Fruit fly (Drosophila melanogaster) whole organism, wandering third instar larva: Measurements from ENCODE around the gene CG10375.
A peak's percentile ranks its signal among the peaks of the same experiment; 100 is the strongest.

Experiments used
- Abd-B ChIP-seq: fragments of >200 bp; optimal IDR thresholded peaks from 2 replicates; lab custom pipeline; 2017; ENCODE audit warnings: missing biosample characterization, missing genetic modification characterization
- CG32264 ChIP-seq: fragments of 200-800 bp; sonication (Bioruptor generic); optimal IDR thresholded peaks from 2 replicates; lab custom pipeline; 2016; ENCODE audit warnings: missing biosample characterization, missing genetic modification characterization
- CG9705 ChIP-seq: fragments of 200-800 bp; sonication (Bioruptor generic); optimal IDR thresholded peaks from 2 replicates; lab custom pipeline; 2018; ENCODE audit warnings: missing biosample characterization, mild to moderate bottlenecking, missing genetic modification characterization
- CrebA ChIP-seq: fragments of 200-800 bp; sonication (Bioruptor generic); optimal IDR thresholded peaks from 2 replicates; lab custom pipeline; 2016; ENCODE audit warnings: missing biosample characterization, mild to moderate bottlenecking, missing genetic modification characterization, borderline replicate concordance
- Dif ChIP-seq: fragments of 200-275, 200-300 bp; sonication (Bioruptor generic); optimal IDR thresholded peaks from 2 replicates; lab custom pipeline; 2018; ENCODE audit warnings: missing biosample characterization, missing genetic modification characterization; ENCODE audit not compliant: partially characterized antibody
- GATAd ChIP-seq: sonication (Bioruptor generic); optimal IDR thresholded peaks from 2 replicates; lab custom pipeline; 2016; ENCODE audit warnings: missing biosample characterization, missing genetic modification characterization
- HLH106 ChIP-seq: fragments of 200-800 bp; optimal IDR thresholded peaks from 3 replicates; lab custom pipeline; 2019; ENCODE audit warnings: missing biosample characterization, mild to moderate bottlenecking, missing genetic modification characterization, moderate library complexity
- Hnf4 ChIP-seq: fragments of 200-800 bp; sonication (Bioruptor generic); optimal IDR thresholded peaks from 2 replicates; lab custom pipeline; 2016; ENCODE audit warnings: missing biosample characterization, mild to moderate bottlenecking, missing genetic modification characterization
- Hr78 ChIP-seq: fragments of >200 bp; optimal IDR thresholded peaks from 2 replicates; lab custom pipeline; 2017; ENCODE audit warnings: missing biosample characterization, missing genetic modification characterization
- Hr83 ChIP-seq: fragments of 200-300 bp; sonication (Bioruptor generic); optimal IDR thresholded peaks from 2 replicates; lab custom pipeline; 2016; ENCODE audit warnings: missing biosample characterization, mild to moderate bottlenecking, missing genetic modification characterization, moderate library complexity; ENCODE audit not compliant: poor library complexity, severe bottlenecking
- Myc ChIP-seq: fragments of >200 bp; optimal IDR thresholded peaks from 2 replicates; lab custom pipeline; 2017
- N ChIP-seq: fragments of >200 bp; optimal IDR thresholded peaks from 2 replicates; lab custom pipeline; 2018; ENCODE audit warnings: missing biosample characterization, missing external identifiers, missing genetic modification characterization
- OdsH ChIP-seq: fragments of 200-800 bp; sonication (Bioruptor generic); optimal IDR thresholded peaks from 2 replicates; lab custom pipeline; 2016; ENCODE audit warnings: missing biosample characterization, mild to moderate bottlenecking, missing genetic modification characterization
- Rel ChIP-seq, 2 experiments: fragments of 200-800 bp; sonication (Bioruptor generic) in 1 of 2; optimal IDR thresholded peaks; 2 replicates in 1 of 2; 3 replicates in 1 of 2; lab custom pipeline; 2016 to 2019; ENCODE audit warnings: mild to moderate bottlenecking in 2 of 2, missing biosample characterization in 2 of 2, missing genetic modification characterization in 2 of 2, moderate library complexity in 1 of 2
- Sp1 ChIP-seq: fragments of 200-800 bp; sonication (Bioruptor generic); optimal IDR thresholded peaks from 3 replicates; lab custom pipeline; 2019; ENCODE audit warnings: missing biosample characterization, mild to moderate bottlenecking, missing genetic modification characterization, moderate library complexity
- Vsx2 ChIP-seq: fragments of 200-300, 225-300 bp; sonication (Bioruptor generic); optimal IDR thresholded peaks from 2 replicates; lab custom pipeline; 2018; ENCODE audit warnings: missing biosample characterization, missing genetic modification characterization; ENCODE audit not compliant: partially characterized antibody
- br ChIP-seq: fragments of 200-800 bp; sonication (Bioruptor generic); optimal IDR thresholded peaks from 2 replicates; lab custom pipeline; 2016; ENCODE audit warnings: missing biosample characterization, missing genetic modification characterization
- brk ChIP-seq: fragments of 200-800 bp; sonication (Bioruptor generic); optimal IDR thresholded peaks from 2 replicates; lab custom pipeline; 2016; ENCODE audit warnings: missing biosample characterization, mild to moderate bottlenecking, missing genetic modification characterization
- dl ChIP-seq, 2 experiments: fragments of 175-275, 200-275 bp in 1 of 2; fragments of 200-275 bp in 1 of 2; sonication (Bioruptor generic); optimal IDR thresholded peaks; lab custom pipeline; 2018; ENCODE audit warnings: mild to moderate bottlenecking in 2 of 2, missing biosample characterization in 2 of 2, missing genetic modification characterization in 2 of 2, moderate library complexity in 2 of 2; ENCODE audit not compliant: partially characterized antibody in 2 of 2, insufficient read depth in 1 of 2
- dsf ChIP-seq: sonication (Bioruptor generic); optimal IDR thresholded peaks from 2 replicates; lab custom pipeline; 2016; ENCODE audit warnings: missing biosample characterization, missing genetic modification characterization, borderline replicate concordance
- ey ChIP-seq: fragments of 200-800 bp; sonication (Bioruptor generic); optimal IDR thresholded peaks from 2 replicates; lab custom pipeline; 2016; ENCODE audit warnings: missing biosample characterization, missing genetic modification characterization
- foxo ChIP-seq, 2 experiments: fragments of 200-800 bp; sonication (Bioruptor generic); optimal IDR thresholded peaks; 2 replicates in 1 of 2; 3 replicates in 1 of 2; lab custom pipeline; 2016 to 2017; ENCODE audit warnings: missing biosample characterization in 2 of 2, missing genetic modification characterization in 2 of 2
- fru ChIP-seq: fragments of 200-800 bp; sonication (Bioruptor generic); optimal IDR thresholded peaks from 3 replicates; lab custom pipeline; 2016; ENCODE audit warnings: missing biosample characterization, mild to moderate bottlenecking, missing genetic modification characterization
- h ChIP-seq: fragments of 200-800 bp; sonication (Bioruptor generic); optimal IDR thresholded peaks from 3 replicates; lab custom pipeline; 2016; ENCODE audit warnings: missing biosample characterization, mild to moderate bottlenecking, missing genetic modification characterization
- jim ChIP-seq: fragments of 175-275, 200-325 bp; sonication (Bioruptor generic); optimal IDR thresholded peaks from 2 replicates; lab custom pipeline; 2016; ENCODE audit warnings: missing biosample characterization, mild to moderate bottlenecking, missing genetic modification characterization
- pan ChIP-seq: fragments of >200 bp; optimal IDR thresholded peaks from 2 replicates; lab custom pipeline; 2017
- psq ChIP-seq: fragments of 200-800 bp; sonication (Bioruptor generic); optimal IDR thresholded peaks from 3 replicates; lab custom pipeline; 2017; ENCODE audit warnings: missing biosample characterization, mild to moderate bottlenecking, missing genetic modification characterization, moderate library complexity
- rgr ChIP-seq: fragments of 200-800 bp; sonication (Bioruptor generic); optimal IDR thresholded peaks from 3 replicates; lab custom pipeline; 2016; ENCODE audit warnings: missing biosample characterization, mild to moderate bottlenecking, missing genetic modification characterization
- sage ChIP-seq: fragments of 200-800 bp; sonication (Bioruptor generic); optimal IDR thresholded peaks from 2 replicates; lab custom pipeline; 2016; ENCODE audit warnings: missing biosample characterization, mild to moderate bottlenecking, missing genetic modification characterization
- sv ChIP-seq: fragments of 200-800 bp; sonication (Bioruptor generic); optimal IDR thresholded peaks from 3 replicates; lab custom pipeline; 2016; ENCODE audit warnings: missing biosample characterization, missing genetic modification characterization
- woc ChIP-seq: sonication (Bioruptor generic); optimal IDR thresholded peaks from 2 replicates; lab custom pipeline; 2016; ENCODE audit warnings: missing biosample characterization, mild to moderate bottlenecking, missing genetic modification characterization

CG10375 gene

dm6 chr3R:23727657-23728056 lies 39.9 kb upstream of the CG10375 start:
- TF ChIP-seq GATAd (no peak), CrebA (GFP tag; lab: Kevin White, UChicago) (peak; percentile 23)

DNA sequence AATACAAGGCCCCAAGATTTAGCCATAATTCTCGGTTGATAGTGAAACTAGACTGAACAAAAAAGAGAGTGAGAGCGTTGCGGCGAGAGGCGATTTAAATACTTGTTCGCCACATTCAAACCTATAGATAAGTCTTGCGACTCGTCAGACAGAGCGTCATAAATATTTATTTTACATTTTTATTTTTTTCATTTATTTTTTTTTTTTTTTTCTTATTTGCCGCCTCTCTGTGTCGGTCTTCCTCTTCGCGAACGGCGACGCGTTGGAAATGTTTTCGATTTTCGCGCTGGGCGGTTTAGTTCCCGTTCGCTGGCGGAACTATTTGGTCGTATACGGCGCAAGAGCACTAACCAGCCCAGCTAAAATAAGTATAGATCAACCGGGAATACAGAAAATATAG lies 39.4 kb upstream of the CG10375 start:
- TF ChIP-seq HLH106 (tag; lab: Kevin White, UChicago) (no peak), sage (peak; percentile 15), Myc (lab: Kevin White, UChicago) (no peak), brk (GFP tag; lab: Kevin White, UChicago) (peak; percentile 9)

- no peak for TF ChIP-seq N
- peak; percentile 24 for TF ChIP-seq Hr83 (GFP tag; lab: Kevin White, UChicago)
- peak; percentile 15 for TF ChIP-seq rgr (GFP tag; lab: Kevin White, UChicago)
- TF ChIP-seq HLH106 (tag; lab: Kevin White, UChicago): no peak
- TF ChIP-seq brk (GFP tag; lab: Kevin White, UChicago): no peak
- no peak for TF ChIP-seq woc (GFP tag; lab: Kevin White, UChicago)
- TF ChIP-seq ey (GFP tag; lab: Kevin White, UChicago): no peak
- TF ChIP-seq Abd-B: no peak
- TF ChIP-seq Hr78: no peak
- no peak for TF ChIP-seq sv (GFP tag; lab: Kevin White, UChicago)
- no peak for TF ChIP-seq Rel (GFP tag; optimal IDR thresholded peaks at IDR 0.05; lab: Kevin White, UChicago)
- TF ChIP-seq Rel (tag; optimal IDR thresholded peaks at IDR 0.05; lab: Kevin White, UChicago): no peak
Observed at dm6 chr3R:23729066-23729465, 38.4 kb upstream of the CG10375 start.

DNA sequence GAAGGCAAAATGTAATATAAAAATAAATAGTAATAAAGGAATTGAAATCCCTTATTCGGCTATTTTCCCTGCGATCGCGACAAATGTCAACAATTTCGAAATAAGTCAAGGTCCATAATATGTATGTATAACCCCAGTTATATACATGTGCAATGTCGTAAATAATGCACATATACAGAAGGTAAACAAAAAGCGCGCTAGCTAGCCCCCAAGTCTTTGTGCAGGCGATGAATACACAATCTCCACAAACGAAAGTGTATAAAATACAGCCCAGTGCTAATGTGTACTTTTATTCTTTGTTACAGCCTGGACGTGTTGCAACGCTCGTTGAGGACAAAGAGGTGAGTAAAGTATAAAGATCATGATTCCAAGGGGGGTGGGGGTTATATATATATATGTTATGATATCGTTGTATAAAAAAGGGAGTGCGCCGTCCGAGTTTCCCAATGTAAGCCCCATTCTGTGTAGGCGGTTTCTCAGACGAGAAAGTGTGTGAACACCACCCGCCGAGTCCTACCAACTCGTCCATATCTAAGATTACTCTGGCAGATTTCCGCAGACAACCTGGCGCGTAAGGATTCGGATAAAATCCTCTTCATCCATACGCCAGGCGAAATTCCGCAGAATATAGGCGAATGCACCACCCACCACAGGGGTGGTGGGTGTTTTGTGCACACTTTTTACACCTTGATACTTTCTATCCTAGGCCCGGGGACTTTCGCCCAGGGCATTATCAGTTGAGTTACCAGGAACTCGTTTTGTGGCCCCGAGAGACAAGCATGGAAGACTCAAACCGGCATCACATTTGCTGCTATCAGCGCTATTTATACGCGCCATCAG lies 37.7 kb upstream of the CG10375 start:
- TF ChIP-seq fru (GFP tag; lab: Kevin White, UChicago) (peak; percentile 14), Rel (GFP tag; optimal IDR thresholded peaks at IDR 0.05; lab: Kevin White, UChicago) (no peak), Rel (tag; optimal IDR thresholded peaks at IDR 0.05; lab: Kevin White, UChicago) (peak; percentile 5), rgr (GFP tag; lab: Kevin White, UChicago) (no peak), psq (no peak), dsf (no peak), dl (GFP tag; optimal IDR thresholded peaks at IDR 0.05; lab: Kevin White, UChicago; ENCODE audit: insufficient read depth in 1 of 2, partially characterized antibody in 2 of 2) (no peak), OdsH (GFP tag; lab: Kevin White, UChicago) (no peak), foxo (GFP tag; optimal IDR thresholded peaks at IDR 0.05; lab: Kevin White, UChicago) (peak in 1 of 2 experiments; percentile 15), Vsx2 (GFP tag; lab: Kevin White, UChicago) (no peak), Dif (GFP tag; lab: Kevin White, UChicago) (peak; percentile 40), brk (GFP tag; lab: Kevin White, UChicago) (peak; percentile 52), Abd-B (no peak), Hr78 (no peak), CG9705 (no peak), CrebA (GFP tag; lab: Kevin White, UChicago) (no peak), br (peak; percentile 14), h (peak; percentile 40), CG32264 (no peak), HLH106 (tag; lab: Kevin White, UChicago) (peak; percentile 8), Sp1 (peak; percentile 9), pan (lab: Kevin White, UChicago) (no peak), Hnf4 (GFP tag; lab: Kevin White, UChicago) (peak; percentile 2), woc (GFP tag; lab: Kevin White, UChicago) (no peak), sv (GFP tag; lab: Kevin White, UChicago) (no peak), jim (no peak)

DNA sequence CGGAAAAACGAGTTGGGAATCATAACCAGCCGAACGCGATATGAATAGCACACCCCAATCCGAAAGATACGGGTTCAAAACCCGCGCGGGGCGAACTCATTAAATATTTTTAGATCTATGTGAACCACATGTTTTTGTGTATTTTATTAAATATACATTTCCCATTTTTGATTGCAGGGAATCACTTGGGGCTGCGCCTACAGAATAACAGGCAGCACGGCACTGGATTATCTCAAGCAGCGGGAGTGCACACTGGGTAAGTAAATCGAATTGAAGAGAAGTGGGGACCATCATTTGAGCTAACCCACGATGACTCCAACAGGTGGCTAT lies 37.1 kb upstream of the CG10375 start:
- TF ChIP-seq sage: no peak
- TF ChIP-seq Rel (GFP tag; optimal IDR thresholded peaks at IDR 0.05; lab: Kevin White, UChicago): no peak
- TF ChIP-seq Rel (tag; optimal IDR thresholded peaks at IDR 0.05; lab: Kevin White, UChicago): peak; percentile 97
